Worm (Caenorhabditis elegans) whole organism, L1 larva: ENCODE measurements around the gene Y49F6C.6.

Experiments used
- C16A3.4 ChIP-seq: fragments of 150-350 bp; optimal IDR thresholded peaks from 2 replicates; lab custom pipeline; 2014; ENCODE audit warnings: missing biosample characterization, missing genetic modification characterization
- Y116A8C.19 ChIP-seq: sonication (generic microtip); optimal IDR thresholded peaks from 2 replicates; lab custom pipeline; 2016; ENCODE audit warnings: missing compliant biosample characterization, missing genetic modification characterization, borderline replicate concordance
- aha-1 ChIP-seq: fragments of 150-350 bp; optimal IDR thresholded peaks from 2 replicates; lab custom pipeline; 2014; ENCODE audit warnings: missing biosample characterization, missing genetic modification characterization
- alr-1 ChIP-seq: fragments of 200-800 bp; sonication (Bioruptor generic); optimal IDR thresholded peaks from 2 replicates; lab custom pipeline; 2018; ENCODE audit warnings: borderline replicate concordance, mild to moderate bottlenecking, missing genetic modification characterization, missing compliant biosample characterization
- aly-2 ChIP-seq: fragments of 150-350 bp; optimal IDR thresholded peaks from 2 replicates; lab custom pipeline; 2014; ENCODE audit warnings: missing biosample characterization, missing genetic modification characterization
- ama-1 ChIP-seq: fragments of 150-350 bp; optimal IDR thresholded peaks from 2 replicates; lab custom pipeline; 2014
- ceh-8 ChIP-seq: fragments of 200-800 bp; sonication (Bioruptor generic); optimal IDR thresholded peaks from 2 replicates; lab custom pipeline; 2018; ENCODE audit warnings: mild to moderate bottlenecking, missing genetic modification characterization, moderate library complexity, missing compliant biosample characterization
- ceh-82 ChIP-seq, 3 experiments: fragments of 150-350 bp in 1 of 3; sonication (generic microtip) in 2 of 3; optimal IDR thresholded peaks; 2 replicates each; lab custom pipeline; 2014 to 2017; ENCODE audit warnings: missing biosample characterization in 3 of 3, missing genetic modification characterization in 3 of 3
- ceh-90 ChIP-seq: sonication (generic microtip); optimal IDR thresholded peaks from 2 replicates; lab custom pipeline; 2016; ENCODE audit warnings: missing genetic modification characterization, missing compliant biosample characterization
- ces-1 ChIP-seq: fragments of 150-350 bp; optimal IDR thresholded peaks from 2 replicates; lab custom pipeline; 2014; ENCODE audit warnings: missing biosample characterization, missing genetic modification reagents, missing genetic modification characterization
- dpl-1 ChIP-seq, 3 experiments: fragments of 150-350 bp in 2 of 3; sonication (generic microtip) in 1 of 3; optimal IDR thresholded peaks; 2 replicates each; lab custom pipeline; 2014 to 2017; ENCODE audit warnings: missing biosample characterization in 3 of 3, missing genetic modification characterization in 3 of 3, missing genetic modification reagents in 3 of 3
- efl-1 ChIP-seq, 4 experiments: fragments of 150-350 bp; optimal IDR thresholded peaks in 3 of 4; peaks in 1 of 4; 1 replicate in 1 of 4; 2 replicates in 3 of 4; lab custom pipeline; 2014; ENCODE audit warnings: missing biosample characterization in 2 of 4, missing genetic modification characterization in 2 of 4, missing genetic modification reagents in 2 of 4
- fkh-10 ChIP-seq: sonication (generic microtip); optimal IDR thresholded peaks from 2 replicates; lab custom pipeline; 2017; ENCODE audit warnings: missing biosample characterization, missing genetic modification reagents, missing genetic modification characterization
- fkh-8 ChIP-seq: sonication (generic microtip); optimal IDR thresholded peaks from 2 replicates; lab custom pipeline; 2016; ENCODE audit warnings: mild to moderate bottlenecking, missing genetic modification characterization, missing compliant biosample characterization
- hlh-17 ChIP-seq: fragments of 200-800 bp; sonication (Bioruptor generic); optimal IDR thresholded peaks from 2 replicates; lab custom pipeline; 2018; ENCODE audit warnings: missing genetic modification characterization, mild to moderate bottlenecking, missing compliant biosample characterization, moderate library complexity, borderline replicate concordance
- hpl-2 ChIP-seq: fragments of 150-350 bp; optimal IDR thresholded peaks from 2 replicates; lab custom pipeline; 2014; ENCODE audit warnings: missing biosample characterization, missing genetic modification reagents, missing genetic modification characterization
- jun-1 ChIP-seq: fragments of 150-350 bp; optimal IDR thresholded peaks from 2 replicates; lab custom pipeline; 2014; ENCODE audit warnings: missing biosample characterization, missing genetic modification reagents, missing genetic modification characterization
- lin-13 ChIP-seq: fragments of 150-350 bp; optimal IDR thresholded peaks from 2 replicates; lab custom pipeline; 2014; ENCODE audit warnings: missing biosample characterization, missing genetic modification reagents, missing genetic modification characterization
- lin-35 ChIP-seq, 2 experiments: fragments of 150-350 bp; optimal IDR thresholded peaks; 2 replicates each; lab custom pipeline; 2014; ENCODE audit warnings: missing biosample characterization in 2 of 2, missing genetic modification characterization in 2 of 2, missing genetic modification reagents in 2 of 2
- lir-3 ChIP-seq: sonication (generic microtip); optimal IDR thresholded peaks from 2 replicates; lab custom pipeline; 2016; ENCODE audit warnings: mild to moderate bottlenecking, missing genetic modification characterization, moderate library complexity, missing compliant biosample characterization; ENCODE audit not compliant: poor library complexity
- mdl-1 ChIP-seq, 2 experiments: fragments of 150-350 bp; optimal IDR thresholded peaks; 2 replicates each; lab custom pipeline; 2014 to 2017; ENCODE audit warnings: missing biosample characterization in 2 of 2, missing genetic modification characterization in 2 of 2, inconsistent platforms in 1 of 2
- mef-2 ChIP-seq: fragments of 150-350 bp; optimal IDR thresholded peaks from 2 replicates; lab custom pipeline; 2014; ENCODE audit warnings: missing biosample characterization, missing genetic modification characterization
- nhr-11 ChIP-seq: fragments of 150-350 bp; optimal IDR thresholded peaks from 2 replicates; lab custom pipeline; 2014; ENCODE audit warnings: missing biosample characterization, missing genetic modification characterization
- nhr-12 ChIP-seq: sonication (generic microtip); optimal IDR thresholded peaks from 2 replicates; lab custom pipeline; 2017; ENCODE audit warnings: missing biosample characterization, missing genetic modification characterization
- nhr-237 ChIP-seq: fragments of 150-350 bp; optimal IDR thresholded peaks from 2 replicates; lab custom pipeline; 2014; ENCODE audit warnings: missing biosample characterization, missing genetic modification characterization
- nhr-47 ChIP-seq: sonication (generic microtip); optimal IDR thresholded peaks from 2 replicates; lab custom pipeline; 2016; ENCODE audit warnings: mild to moderate bottlenecking, missing genetic modification characterization, moderate library complexity, missing compliant biosample characterization
- nhr-84 ChIP-seq: sonication (generic microtip); optimal IDR thresholded peaks from 2 replicates; lab custom pipeline; 2017; ENCODE audit warnings: missing biosample characterization, missing genetic modification characterization
- nhr-85 ChIP-seq: sonication (generic microtip); peaks from one replicate; lab custom pipeline; 2016; ENCODE audit warnings: missing genetic modification characterization, inconsistent platforms, missing compliant biosample characterization
- nhr-90 ChIP-seq: sonication (generic microtip); optimal IDR thresholded peaks from 2 replicates; lab custom pipeline; 2016; ENCODE audit warnings: mild to moderate bottlenecking, missing genetic modification characterization, missing compliant biosample characterization; ENCODE audit not compliant: poor library complexity
- pax-3 ChIP-seq: fragments of 200-800 bp; sonication (Bioruptor generic); optimal IDR thresholded peaks from 2 replicates; lab custom pipeline; 2018; ENCODE audit warnings: mild to moderate bottlenecking, missing genetic modification characterization, moderate library complexity, missing compliant biosample characterization
- pqm-1 ChIP-seq: sonication (generic microtip); optimal IDR thresholded peaks from 3 replicates; lab custom pipeline; 2017; ENCODE audit warnings: missing biosample characterization, missing genetic modification characterization
- snu-23 ChIP-seq: sonication (generic microtip); optimal IDR thresholded peaks from 2 replicates; lab custom pipeline; 2016; ENCODE audit warnings: missing genetic modification characterization, missing compliant biosample characterization
- sox-4 ChIP-seq: sonication (generic microtip); optimal IDR thresholded peaks from 2 replicates; lab custom pipeline; 2016; ENCODE audit warnings: missing genetic modification characterization, missing compliant biosample characterization
- sptf-1 ChIP-seq: fragments of 150-350 bp; optimal IDR thresholded peaks from 2 replicates; lab custom pipeline; 2014; ENCODE audit warnings: missing biosample characterization, missing genetic modification characterization
- unc-130 ChIP-seq: fragments of 150-350 bp; optimal IDR thresholded peaks from 2 replicates; lab custom pipeline; 2017; ENCODE audit warnings: missing biosample characterization, missing genetic modification characterization, inconsistent platforms
- unc-30 ChIP-seq: sonication (generic microtip); optimal IDR thresholded peaks from 2 replicates; lab custom pipeline; 2017; ENCODE audit warnings: missing biosample characterization, missing genetic modification characterization
- unc-62 ChIP-seq: fragments of 150-350 bp; optimal IDR thresholded peaks from 2 replicates; lab custom pipeline; 2014; ENCODE audit warnings: missing biosample characterization, missing genetic modification reagents, missing genetic modification characterization
- unc-86 ChIP-seq: sonication (generic microtip); optimal IDR thresholded peaks from 2 replicates; lab custom pipeline; 2016; ENCODE audit warnings: missing genetic modification characterization, missing compliant biosample characterization
- xbp-1 ChIP-seq: sonication (generic microtip); optimal IDR thresholded peaks from 2 replicates; lab custom pipeline; 2016; ENCODE audit warnings: missing genetic modification characterization, missing compliant biosample characterization
- zip-4 ChIP-seq: fragments of 200-800 bp; sonication (Bioruptor generic); optimal IDR thresholded peaks from 2 replicates; lab custom pipeline; 2018; ENCODE audit warnings: mild to moderate bottlenecking, missing genetic modification characterization, moderate library complexity, missing compliant biosample characterization
- ztf-11 ChIP-seq, 2 experiments: sonication (generic microtip); optimal IDR thresholded peaks; 2 replicates each; lab custom pipeline; 2016 to 2017; ENCODE audit warnings: missing genetic modification characterization in 2 of 2, missing biosample characterization in 1 of 2, missing compliant biosample characterization in 1 of 2
- ztf-4 ChIP-seq: fragments of 150-350 bp; optimal IDR thresholded peaks from 2 replicates; lab custom pipeline; 2014; ENCODE audit warnings: missing biosample characterization, missing genetic modification characterization

The Y49F6C.6 gene

DNA sequence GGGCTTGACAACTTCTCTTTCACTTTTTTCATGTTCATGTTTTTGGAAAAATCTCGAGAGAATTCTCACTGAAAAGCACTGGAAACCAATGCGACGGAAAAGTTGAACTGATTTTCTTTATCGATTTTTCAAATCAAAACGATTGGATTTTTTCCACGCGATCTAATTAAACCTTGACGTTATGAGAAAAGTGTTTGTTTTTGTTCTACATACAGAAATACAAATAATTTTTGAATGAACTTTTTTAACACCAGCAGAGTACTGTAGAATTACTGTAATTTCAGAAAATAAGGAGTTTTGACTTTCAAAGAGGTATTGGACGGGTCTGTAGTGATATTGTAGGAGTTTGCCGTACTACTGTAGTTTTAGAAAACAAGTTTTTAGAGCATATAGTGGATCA is 35.9 kb upstream of the Y49F6C.6 start, which contains the start of gene nep-10:
Gene nep-10 (minus strand): TSS at position 101 of the 400 bp plus-strand sequence.
- TF ChIP-seq nhr-11 (tag; lab: Kevin White, UChicago): no peak
- TF ChIP-seq snu-23 (GFP tag; lab: Kevin White, UChicago): no peak
- TF ChIP-seq aha-1 (tag; lab: Kevin White, UChicago): no peak
- no peak for TF ChIP-seq efl-1 (optimal IDR thresholded peaks at IDR 0.05; lab: Kevin White, UChicago)
- peak in 1 of 2 experiments; percentile 79 for TF ChIP-seq efl-1 (GFP tag; optimal IDR thresholded peaks at IDR 0.05 in 1 of 2; lab: Kevin White, UChicago)
- TF ChIP-seq mdl-1 (tag; optimal IDR thresholded peaks at IDR 0.05; lab: Kevin White, UChicago): no peak
- TF ChIP-seq ama-1 (lab: Kevin White, UChicago): no peak
- no peak for TF ChIP-seq fkh-10 (GFP tag; lab: Kevin White, UChicago)
- TF ChIP-seq ceh-8 (GFP tag; lab: Kevin White, UChicago): no peak
- no peak for TF ChIP-seq nhr-90 (tag; lab: Kevin White, UChicago)

DNA sequence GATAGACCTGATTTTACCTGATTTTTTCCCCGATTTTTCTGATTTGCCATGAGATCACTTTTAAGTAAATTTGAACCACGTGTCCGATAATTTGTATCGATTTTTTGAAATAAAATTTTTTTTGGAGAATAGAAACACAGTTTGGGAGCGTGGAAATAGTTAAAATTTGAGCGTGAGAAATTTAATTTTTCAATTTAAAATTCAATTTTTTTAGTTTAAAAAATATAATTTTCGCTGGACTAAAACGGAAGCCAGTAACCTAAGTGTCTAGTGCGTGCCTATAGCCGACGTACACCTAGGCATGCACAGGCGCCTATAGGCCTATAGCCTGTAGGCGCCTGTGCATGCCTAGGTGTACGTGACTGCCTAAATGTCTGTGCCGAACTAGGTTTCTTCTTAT is 32.2 kb upstream of the Y49F6C.6 start, which contains the start of gene nep-9:
Gene nep-9 (minus strand): TSS at position 101 of the 400 bp plus-strand sequence.
- no peak for TF ChIP-seq xbp-1 (tag; lab: Kevin White, UChicago)
- TF ChIP-seq jun-1 (tag; lab: Kevin White, UChicago): no peak
- no peak for TF ChIP-seq unc-62 (GFP tag; lab: Kevin White, UChicago)
- no peak for TF ChIP-seq lir-3
- TF ChIP-seq nhr-84: no peak
- TF ChIP-seq mef-2: no peak

DNA sequence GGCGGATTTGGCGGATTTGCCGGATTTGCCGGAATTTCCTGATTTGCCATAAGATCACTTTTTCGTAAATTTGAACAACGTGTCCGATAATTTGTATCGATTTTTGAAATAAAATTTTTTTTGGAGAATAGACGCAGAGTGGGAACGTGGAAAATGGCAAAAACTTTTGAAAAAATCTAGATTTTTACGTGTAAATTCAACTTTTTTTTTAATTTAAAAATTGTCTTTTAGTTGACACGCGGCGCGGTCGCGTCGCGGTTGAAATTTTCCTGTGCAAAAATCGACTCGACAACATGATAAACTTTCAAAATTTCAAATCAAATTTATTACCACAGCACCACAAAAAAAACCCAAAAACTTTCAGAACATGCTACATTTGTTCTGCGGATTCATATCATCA is 28.5 kb upstream of the Y49F6C.6 start, which contains the start of gene nep-20:
Gene nep-20 (minus strand): TSS at position 101 of the 400 bp plus-strand sequence.
- TF ChIP-seq alr-1 (tag; lab: Kevin White, UChicago): no peak
- TF ChIP-seq mef-2: no peak
- TF ChIP-seq efl-1 (optimal IDR thresholded peaks at IDR 0.05; lab: Kevin White, UChicago): no peak
- TF ChIP-seq efl-1 (GFP tag; optimal IDR thresholded peaks at IDR 0.05 in 1 of 2; lab: Kevin White, UChicago): no peak
- no peak for TF ChIP-seq aly-2 (tag; lab: Kevin White, UChicago)
- no peak for TF ChIP-seq unc-130
- no peak for TF ChIP-seq nhr-47
- TF ChIP-seq ztf-4: no peak
- TF ChIP-seq nhr-12 (tag; lab: Kevin White, UChicago): no peak
- TF ChIP-seq hlh-17: no peak
- TF ChIP-seq xbp-1 (tag; lab: Kevin White, UChicago): no peak
- TF ChIP-seq unc-30: no peak
- no peak for TF ChIP-seq unc-86 (tag; lab: Kevin White, UChicago)
- no peak for TF ChIP-seq C16A3.4 (tag; lab: Kevin White, UChicago)
- no peak for TF ChIP-seq snu-23 (GFP tag; lab: Kevin White, UChicago)
- TF ChIP-seq fkh-8 (tag; lab: Kevin White, UChicago): no peak
- TF ChIP-seq Y116A8C.19 (tag; lab: Kevin White, UChicago): no peak
- TF ChIP-seq jun-1 (tag; lab: Kevin White, UChicago): no peak
- no peak for TF ChIP-seq pax-3 (tag; lab: Kevin White, UChicago)
- TF ChIP-seq pqm-1 (tag; lab: Kevin White, UChicago): no peak
- no peak for TF ChIP-seq dpl-1 (GFP tag; optimal IDR thresholded peaks at IDR 0.05; lab: Kevin White, UChicago)
- TF ChIP-seq, all 84 proteins: peak for 0

DNA sequence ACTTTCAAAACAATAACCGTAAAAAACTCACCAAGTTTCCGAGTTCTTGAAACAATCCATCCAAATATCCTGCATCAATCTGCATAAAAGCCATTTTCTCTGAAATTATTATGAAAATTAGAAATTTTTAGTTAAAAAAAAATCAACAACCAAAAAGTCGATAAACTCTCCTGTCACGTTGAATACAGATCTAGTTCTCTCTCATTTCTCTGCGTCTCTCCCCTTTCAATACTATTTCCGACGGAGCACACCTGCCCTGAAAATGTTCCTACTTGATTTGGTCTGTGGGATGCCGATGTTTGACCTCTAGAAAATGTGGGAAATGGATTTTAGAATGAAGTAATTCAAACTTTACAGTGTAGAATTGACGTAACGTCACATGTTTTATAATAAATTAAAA is 20.5 kb upstream of the Y49F6C.6 start, which contains the start of gene T06D4.6:
Gene T06D4.6 (minus strand): TSS at position 101 of the 400 bp plus-strand sequence.
- no peak for TF ChIP-seq sptf-1 (tag; lab: Kevin White, UChicago)
- no peak for TF ChIP-seq lin-35 (GFP tag; optimal IDR thresholded peaks at IDR 0.05; lab: Kevin White, UChicago)
- TF ChIP-seq hlh-17: no peak
- TF ChIP-seq nhr-84: no peak
- no peak for TF ChIP-seq sox-4 (tag; lab: Kevin White, UChicago)
- TF ChIP-seq mef-2: no peak
- TF ChIP-seq, all 84 proteins: peak for 0

DNA sequence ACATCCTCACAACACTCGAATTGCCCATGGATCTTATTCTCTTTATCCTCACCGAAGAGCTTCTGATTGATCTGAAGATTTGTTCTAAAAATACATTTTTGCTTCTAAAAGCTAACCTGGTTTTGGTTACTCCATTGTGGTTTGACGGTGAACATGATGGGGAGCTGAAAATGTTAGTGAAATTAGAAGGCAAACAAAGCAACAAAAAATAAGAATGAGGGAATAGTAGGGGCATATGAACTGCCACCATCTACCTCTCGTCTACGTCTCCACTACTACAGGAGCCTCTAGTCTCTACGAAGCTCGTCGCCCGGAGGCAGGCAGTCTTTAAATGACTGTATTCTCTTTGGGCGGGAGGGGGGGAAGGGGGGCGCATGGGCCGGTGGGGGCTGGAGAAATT is 18.7 kb upstream of the Y49F6C.6 start, which contains the start of gene T06D4.2:
Gene T06D4.2 (minus strand): TSS at position 170 of the 400 bp plus-strand sequence.
- TF ChIP-seq nhr-85 (tag; lab: Kevin White, UChicago) (no peak), lin-13 (no peak), efl-1 (optimal IDR thresholded peaks at IDR 0.05; lab: Kevin White, UChicago) (no peak), efl-1 (GFP tag; optimal IDR thresholded peaks at IDR 0.05 in 1 of 2; lab: Kevin White, UChicago) (no peak), ces-1 (no peak), aly-2 (tag; lab: Kevin White, UChicago) (no peak), xbp-1 (tag; lab: Kevin White, UChicago) (no peak), ztf-11 (tag; optimal IDR thresholded peaks at IDR 0.05; lab: Kevin White, UChicago) (no peak), nhr-84 (no peak), nhr-11 (tag; lab: Kevin White, UChicago) (no peak), zip-4 (no peak), nhr-237 (tag; lab: Kevin White, UChicago) (no peak), C16A3.4 (tag; lab: Kevin White, UChicago) (no peak), sptf-1 (tag; lab: Kevin White, UChicago) (no peak), ceh-90 (tag; lab: Kevin White, UChicago) (no peak), sox-4 (tag; lab: Kevin White, UChicago) (no peak), ceh-82 (tag; optimal IDR thresholded peaks at IDR 0.05; lab: Kevin White, UChicago) (no peak), fkh-8 (tag; lab: Kevin White, UChicago) (no peak), hpl-2 (no peak)
